Fruit fly (Drosophila melanogaster) whole organism, embryonic: ENCODE results near the gene Rpp20.
A peak's percentile ranks its signal among the peaks of the same experiment; 100 is the strongest.

Experiments used
- Awh ChIP-seq: fragments of 200-800 bp; sonication (Bioruptor generic); IDR thresholded peaks from 2 replicates; pipeline ENCODE4, ENCODE4 v1.3.6; 2022; ENCODE audit warnings: missing biosample characterization, missing genetic modification characterization
- Blimp-1 ChIP-seq: fragments of 200-800 bp; sonication (Bioruptor generic); optimal IDR thresholded peaks from 3 replicates; lab custom pipeline; 2018; ENCODE audit warnings: missing biosample characterization, missing genetic modification characterization, mild to moderate bottlenecking, moderate library complexity, missing genetic modification reagents
- CG1024 ChIP-seq: fragments of 200-800 bp; sonication (Bioruptor generic); IDR thresholded peaks from 2 replicates; pipeline ENCODE4 v1.3.6; 2022; ENCODE audit warnings: missing biosample characterization, missing genetic modification characterization
- CG10565 ChIP-seq: fragments of 200-800 bp; sonication (Bioruptor generic); optimal IDR thresholded peaks from 3 replicates; lab custom pipeline; 2016; ENCODE audit warnings: missing biosample characterization, mild to moderate bottlenecking, missing genetic modification characterization
- CG12299 ChIP-seq: fragments of 200-800 bp; sonication (Bioruptor generic); optimal IDR thresholded peaks from 2 replicates; lab custom pipeline; 2018; ENCODE audit warnings: missing biosample characterization, mild to moderate bottlenecking, missing genetic modification characterization
- CG13894 ChIP-seq: fragments of 200-800 bp; sonication (Bioruptor generic); optimal IDR thresholded peaks from 3 replicates; lab custom pipeline; 2018; ENCODE audit warnings: missing biosample characterization, mild to moderate bottlenecking, missing genetic modification characterization, moderate library complexity
- CG14014 ChIP-seq: fragments of 200-800 bp; sonication (Bioruptor generic); IDR thresholded peaks from 2 replicates; pipeline ENCODE4 v1.3.6; 2022; ENCODE audit warnings: missing biosample characterization, missing genetic modification characterization
- CG14050 ChIP-seq: fragments of 200-800 bp; sonication (Bioruptor generic); IDR thresholded peaks from 3 replicates; pipeline ENCODE4 v1.3.6; 2022; ENCODE audit warnings: missing biosample characterization, missing genetic modification characterization
- CG14441 ChIP-seq: fragments of 200-800 bp; sonication (Bioruptor generic); IDR thresholded peaks from 2 replicates; pipeline ENCODE4 v1.3.6; 2022; ENCODE audit warnings: missing biosample characterization, missing genetic modification characterization
- CG14710 ChIP-seq: fragments of 200-800 bp; sonication (Bioruptor generic); optimal IDR thresholded peaks from 3 replicates; lab custom pipeline; 2019; ENCODE audit warnings: missing biosample characterization, mild to moderate bottlenecking, missing genetic modification characterization, moderate library complexity
- CG15011 ChIP-seq: fragments of 200-800 bp; sonication (Bioruptor generic); optimal IDR thresholded peaks from 3 replicates; lab custom pipeline; 2018; ENCODE audit warnings: missing biosample characterization, mild to moderate bottlenecking, missing genetic modification characterization
- CG1602 ChIP-seq: fragments of 200-800 bp; sonication (Bioruptor generic); optimal IDR thresholded peaks from 3 replicates; lab custom pipeline; 2016; ENCODE audit warnings: missing biosample characterization, missing genetic modification characterization
- CG17328 ChIP-seq: fragments of 200-800 bp; sonication (Bioruptor generic); IDR thresholded peaks from 2 replicates; pipeline ENCODE4 v1.3.6; 2022; ENCODE audit warnings: missing biosample characterization, missing genetic modification characterization
- CG18262 ChIP-seq: fragments of 200-800 bp; optimal IDR thresholded peaks from 3 replicates; lab custom pipeline; 2019; ENCODE audit warnings: missing biosample characterization, mild to moderate bottlenecking, missing genetic modification characterization, moderate library complexity
- CG2202 ChIP-seq: fragments of 200-800 bp; sonication (Bioruptor generic); optimal IDR thresholded peaks from 2 replicates; lab custom pipeline; 2018; ENCODE audit warnings: missing biosample characterization, mild to moderate bottlenecking, missing genetic modification characterization
- CG2889 ChIP-seq: fragments of 200-800 bp; sonication (Bioruptor generic); IDR thresholded peaks from 3 replicates; pipeline ENCODE4 v1.3.6; 2022; ENCODE audit warnings: missing biosample characterization, missing genetic modification characterization
- CG31224 ChIP-seq: fragments of 200-800 bp; sonication (Bioruptor generic); IDR thresholded peaks from 2 replicates; pipeline ENCODE4 v1.3.6; 2022; ENCODE audit warnings: missing biosample characterization, missing genetic modification characterization
- CG31388 ChIP-seq: fragments of 200-800 bp; sonication (Bioruptor generic); optimal IDR thresholded peaks from 2 replicates; lab custom pipeline; 2016; ENCODE audit warnings: missing biosample characterization, missing genetic modification characterization
- CG32767 ChIP-seq: fragments of 200-800 bp; sonication (Bioruptor generic); IDR thresholded peaks from 2 replicates; pipeline ENCODE4 v1.3.6; 2022; ENCODE audit warnings: missing biosample characterization, missing genetic modification characterization
- CG7839 ChIP-seq: fragments of 200-800 bp; sonication (Bioruptor generic); optimal IDR thresholded peaks from 3 replicates; lab custom pipeline; 2018; ENCODE audit warnings: missing biosample characterization, mild to moderate bottlenecking, missing genetic modification characterization, moderate library complexity
- CG7963 ChIP-seq: fragments of 200-800 bp; sonication (Bioruptor generic); IDR thresholded peaks from 3 replicates; pipeline ENCODE4 v1.3.6; 2022; ENCODE audit warnings: missing biosample characterization, missing genetic modification characterization; ENCODE audit not compliant: partially characterized antibody
- CG9876 ChIP-seq: fragments of 200-800 bp; sonication (Bioruptor generic); optimal IDR thresholded peaks from 2 replicates; lab custom pipeline; 2016; ENCODE audit warnings: missing biosample characterization, missing genetic modification characterization
- Dad ChIP-seq: fragments of 200-800 bp; sonication (Bioruptor generic); optimal IDR thresholded peaks from 3 replicates; lab custom pipeline; 2016; ENCODE audit warnings: missing biosample characterization, missing genetic modification characterization
- Dip2 ChIP-seq: fragments of 200-800 bp; sonication (Bioruptor generic); IDR thresholded peaks from 2 replicates; pipeline ENCODE4 v1.3.6; 2022; ENCODE audit warnings: missing biosample characterization, missing genetic modification characterization
- Dll ChIP-seq: fragments of 200-800 bp; sonication (Bioruptor generic); IDR thresholded peaks from 4 replicates; pipeline ENCODE4 v1.3.6; 2022; ENCODE audit warnings: missing biosample characterization, missing genetic modification characterization; ENCODE audit not compliant: partially characterized antibody
- Ets65A ChIP-seq: fragments of 200-800 bp; sonication (Bioruptor generic); peaks from one replicate; lab custom pipeline; 2016; ENCODE audit warnings: missing biosample characterization, missing genetic modification characterization
- Fer2 ChIP-seq: fragments of 200-800 bp; sonication (Bioruptor generic); optimal IDR thresholded peaks from 2 replicates; lab custom pipeline; 2018; ENCODE audit warnings: missing biosample characterization, mild to moderate bottlenecking, missing genetic modification characterization, moderate library complexity
- HLH4C ChIP-seq: fragments of 200-800 bp; sonication (Bioruptor generic); IDR thresholded peaks from 3 replicates; pipeline ENCODE4 v1.3.6; 2022; ENCODE audit warnings: missing biosample characterization, missing genetic modification characterization; ENCODE audit not compliant: partially characterized antibody
- Hsf ChIP-seq: fragments of 200-800 bp; sonication (Bioruptor generic); optimal IDR thresholded peaks from 3 replicates; lab custom pipeline; 2016; ENCODE audit warnings: missing biosample characterization, missing genetic modification characterization
- Lpt ChIP-seq: fragments of >200 bp; optimal IDR thresholded peaks from 2 replicates; lab custom pipeline; 2018; ENCODE audit warnings: missing biosample characterization, missing genetic modification characterization
- MESR4 ChIP-seq: fragments of 200-800 bp; sonication (Bioruptor generic); optimal IDR thresholded peaks from 2 replicates; lab custom pipeline; 2018; ENCODE audit warnings: missing biosample characterization, mild to moderate bottlenecking, missing genetic modification characterization, moderate library complexity
- Med ChIP-seq: fragments of 200-800 bp; sonication (Bioruptor generic); peaks from one replicate; lab custom pipeline; 2016; ENCODE audit warnings: missing biosample characterization, missing genetic modification characterization, mild to moderate bottlenecking, inconsistent platforms, moderate library complexity
- NC2α ChIP-seq: fragments of 200-800 bp; sonication (Bioruptor generic); optimal IDR thresholded peaks from 2 replicates; lab custom pipeline; 2016; ENCODE audit warnings: missing biosample characterization, missing genetic modification characterization
- NC2β ChIP-seq: fragments of 200-800 bp; sonication (Bioruptor generic); optimal IDR thresholded peaks from 2 replicates; lab custom pipeline; 2016; ENCODE audit warnings: missing biosample characterization, missing genetic modification characterization
- abd-A ChIP-seq: fragments of 200-800 bp; sonication (Bioruptor generic); optimal IDR thresholded peaks from 3 replicates; lab custom pipeline; 2019; ENCODE audit warnings: missing biosample characterization, mild to moderate bottlenecking, missing genetic modification characterization, moderate library complexity
- ase ChIP-seq: fragments of 200-800 bp; sonication (Bioruptor generic); IDR thresholded peaks from 3 replicates; pipeline ENCODE4 v1.3.6; 2022; ENCODE audit warnings: missing biosample characterization, missing genetic modification characterization
- az2 ChIP-seq: fragments of 200-800 bp; sonication (Bioruptor generic); optimal IDR thresholded peaks from 3 replicates; lab custom pipeline; 2016; ENCODE audit warnings: missing biosample characterization, missing genetic modification characterization
- chinmo ChIP-seq: fragments of 200-800 bp; sonication (Bioruptor generic); IDR thresholded peaks from 4 replicates; pipeline ENCODE4 v1.3.6; 2022; ENCODE audit warnings: missing biosample characterization, missing genetic modification characterization; ENCODE audit not compliant: partially characterized antibody
- ci ChIP-seq: fragments of 200-800 bp; sonication (Bioruptor generic); IDR thresholded peaks from 3 replicates; pipeline ENCODE4 v1.3.6; 2022; ENCODE audit warnings: missing biosample characterization, missing genetic modification characterization
- croc ChIP-seq: fragments of 200-800 bp; sonication (Bioruptor generic); conservative IDR thresholded peaks from 3 replicates; pipeline ENCODE4 v1.3.6; 2022; ENCODE audit warnings: missing biosample characterization, missing genetic modification characterization
- crol ChIP-seq: fragments of 200-800 bp; sonication (Bioruptor generic); IDR thresholded peaks from 2 replicates; pipeline ENCODE4 v1.3.6; 2022; ENCODE audit warnings: missing biosample characterization, missing genetic modification characterization
- dan ChIP-seq: fragments of 200-800 bp; sonication (Bioruptor generic); IDR thresholded peaks from 2 replicates; pipeline ENCODE4 v1.3.6; 2022; ENCODE audit warnings: missing biosample characterization, missing genetic modification characterization
- dpn ChIP-seq, 2 experiments: fragments of 200-800 bp; sonication (Bioruptor generic); optimal IDR thresholded peaks; 3 replicates each; lab custom pipeline; 2016; ENCODE audit warnings: missing biosample characterization in 2 of 2, missing genetic modification characterization in 2 of 2
- fd64A ChIP-seq: fragments of 200-800 bp; sonication (Bioruptor generic); optimal IDR thresholded peaks from 3 replicates; lab custom pipeline; 2018; ENCODE audit warnings: missing biosample characterization, mild to moderate bottlenecking, missing genetic modification characterization
- her ChIP-seq: fragments of 200-800 bp; sonication (Bioruptor generic); optimal IDR thresholded peaks from 2 replicates; lab custom pipeline; 2016; ENCODE audit warnings: missing biosample characterization, missing genetic modification characterization
- ind ChIP-seq: fragments of 200-800 bp; sonication (Bioruptor generic); optimal IDR thresholded peaks from 3 replicates; lab custom pipeline; 2016; ENCODE audit warnings: missing biosample characterization, missing genetic modification characterization
- prd ChIP-seq, 3 experiments: fragments of >200 bp in 2 of 3; fragments of 200-800 bp in 1 of 3; sonication (Bioruptor generic) in 1 of 3; optimal IDR thresholded peaks in 2 of 3; IDR thresholded peaks in 1 of 3; 2 replicates in 2 of 3; 3 replicates in 1 of 3; pipeline versions ENCODE4 v1.3.6 to Lab custom; 2017 to 2022; ENCODE audit warnings: missing biosample characterization in 1 of 3, missing genetic modification characterization in 1 of 3
- sd ChIP-seq: fragments of 200-800 bp; sonication (Bioruptor generic); optimal IDR thresholded peaks from 3 replicates; lab custom pipeline; 2018; ENCODE audit warnings: missing biosample characterization, mild to moderate bottlenecking, missing genetic modification characterization, moderate library complexity
- tio ChIP-seq: fragments of 200-800 bp; sonication (Bioruptor generic); optimal IDR thresholded peaks from 2 replicates; lab custom pipeline; 2017; ENCODE audit warnings: missing biosample characterization, missing genetic modification characterization, inconsistent platforms
- tup ChIP-seq: fragments of 200-800 bp; sonication (Bioruptor generic); optimal IDR thresholded peaks from 2 replicates; lab custom pipeline; 2016; ENCODE audit warnings: missing biosample characterization, mild to moderate bottlenecking, missing genetic modification characterization, moderate library complexity
- zfh2 ChIP-seq: fragments of 200-800 bp; sonication (Bioruptor generic); optimal IDR thresholded peaks from 2 replicates; lab custom pipeline; 2016; ENCODE audit warnings: missing biosample characterization, missing genetic modification characterization

The Rpp20 gene

dm6 chrX:19788621-19788944, 44.4 kb downstream of the Rpp20 start (continued):
- TF ChIP-seq HLH4C (GFP tag; lab: Robert Waterston, UW), result no peak
- no peak for TF ChIP-seq CG14710 (tag; lab: Kevin White, UChicago)
- no peak for TF ChIP-seq Lpt
- no peak for TF ChIP-seq CG2202 (tag; lab: Kevin White, UChicago)
- no peak for TF ChIP-seq CG14441 (GFP tag; lab: Robert Waterston, UW)
- no peak for TF ChIP-seq prd (optimal IDR thresholded peaks at IDR 0.05; lab: Kevin White, UChicago)
- no peak for TF ChIP-seq prd (GFP tag; IDR thresholded peaks at IDR 0.05; lab: Robert Waterston, UW)
- no peak for TF ChIP-seq zfh2 (GFP tag; lab: Kevin White, UChicago)
- TF ChIP-seq CG7963, result 0 out of 3 replicates have a peak, but pooled peaks have one; percentile 13
- TF ChIP-seq tup (GFP tag; lab: Kevin White, UChicago), result no peak
- no peak for TF ChIP-seq Dll
- no peak for TF ChIP-seq CG18262 (tag; lab: Kevin White, UChicago)
- TF ChIP-seq, all 482 proteins: peak for 7

- no peak for TF ChIP-seq CG12299
- no peak for TF ChIP-seq Hsf (GFP tag; lab: Kevin White, UChicago)
- no peak for TF ChIP-seq ase (GFP tag; lab: Robert Waterston, UW)
- TF ChIP-seq croc (GFP tag; lab: Robert Waterston, UW), result no peak
- no peak for TF ChIP-seq her (GFP tag; lab: Kevin White, UChicago)
- peak; percentile 41 for TF ChIP-seq abd-A (tag; lab: Kevin White, UChicago)
- no peak for TF ChIP-seq fd64A (GFP tag; lab: Kevin White, UChicago)
- peak; percentile 42 for TF ChIP-seq Med (GFP tag; lab: Kevin White, UChicago)
- TF ChIP-seq Ets65A (GFP tag; lab: Kevin White, UChicago), result peak; percentile 38
- no peak for TF ChIP-seq CG9876 (GFP tag; lab: Kevin White, UChicago)
- no peak for TF ChIP-seq CG31388
- TF ChIP-seq CG1024 (GFP tag; lab: Robert Waterston, UW), result no peak
- TF ChIP-seq crol (GFP tag; lab: Robert Waterston, UW), result peak; percentile 56
- no peak for TF ChIP-seq CG2889 (GFP tag; lab: Robert Waterston, UW)
- no peak for TF ChIP-seq NC2α
- TF ChIP-seq MESR4, result no peak
- TF ChIP-seq CG7839, result no peak
- TF ChIP-seq Blimp-1, result peak; percentile 13
- TF ChIP-seq, all 482 proteins: peak for 5
Measured at dm6 chrX:19791832-19792231, 47.6 kb downstream of the Rpp20 start.

dm6 chrX:19792572-19792971, 48.3 kb downstream of the Rpp20 start:
- TF ChIP-seq tio (GFP tag; lab: Kevin White, UChicago), result no peak
- TF ChIP-seq az2 (GFP tag; lab: Kevin White, UChicago), result no peak
- TF ChIP-seq CG15011 (GFP tag; lab: Kevin White, UChicago), result no peak
- no peak for TF ChIP-seq CG31388
- TF ChIP-seq ind (GFP tag; lab: Kevin White, UChicago), result no peak
- TF ChIP-seq ase (GFP tag; lab: Robert Waterston, UW), result no peak
- no peak for TF ChIP-seq CG17328 (GFP tag; lab: Robert Waterston, UW)
- no peak for TF ChIP-seq CG10565 (GFP tag; lab: Kevin White, UChicago)
- TF ChIP-seq Fer2 (tag; lab: Kevin White, UChicago), result no peak
- TF ChIP-seq CG13894 (tag; lab: Kevin White, UChicago), result peak; percentile 40
- TF ChIP-seq CG14050 (GFP tag; lab: Robert Waterston, UW), result no peak
- TF ChIP-seq CG32767 (GFP tag; lab: Robert Waterston, UW), result 0 out of 2 replicates have a peak, but pooled peaks have one; percentile 34
- TF ChIP-seq Dip2 (GFP tag; lab: Robert Waterston, UW), result no peak
- TF ChIP-seq Awh, result no peak
- no peak for TF ChIP-seq CG14014
- TF ChIP-seq CG31224 (GFP tag; lab: Robert Waterston, UW), result no peak
- no peak for TF ChIP-seq ci
- TF ChIP-seq dpn (GFP tag; optimal IDR thresholded peaks at IDR 0.05; lab: Kevin White, UChicago), result no peak
- no peak for TF ChIP-seq CG1602 (GFP tag; lab: Kevin White, UChicago)
- TF ChIP-seq NC2β (GFP tag; lab: Kevin White, UChicago), result no peak
- TF ChIP-seq chinmo, result no peak
- TF ChIP-seq dan (GFP tag; lab: Robert Waterston, UW), result no peak
- no peak for TF ChIP-seq Dad
- peak; percentile 29 for TF ChIP-seq sd (tag; lab: Kevin White, UChicago)
